Worm (Caenorhabditis elegans): ENCODE results near the gene cisd-1.

Gene cisd-1

ce11 chrII:11424032-11424431 lies 45.4 kb downstream of the cisd-1 start:
- TF ChIP-seq madf-3 (GFP tag; IDR thresholded peaks at IDR 0.05), result no peak
- no peak for TF ChIP-seq chd-7 (tag; optimal IDR thresholded peaks at IDR 0.05)
- no peak for TF ChIP-seq atf-7 (tag; optimal IDR thresholded peaks at IDR 0.05)
- TF ChIP-seq hsf-1 (GFP tag; IDR thresholded peaks at IDR 0.05), result no peak
- no peak for TF ChIP-seq nhr-120 (GFP tag; IDR thresholded peaks at IDR 0.05)
- TF ChIP-seq Y67H2A.10 (GFP tag; conservative IDR thresholded peaks at IDR 0.05), result no peak
- no peak for TF ChIP-seq F33H1.4 (GFP tag; IDR thresholded peaks at IDR 0.05)
- no peak for TF ChIP-seq cebp-1 (GFP tag; IDR thresholded peaks at IDR 0.05)
- TF ChIP-seq cebp-1 (tag; optimal IDR thresholded peaks at IDR 0.05), result no peak
- TF ChIP-seq lsl-1 (GFP tag; optimal IDR thresholded peaks at IDR 0.05), result no peak
- no peak for TF ChIP-seq mes-4 (tag; optimal IDR thresholded peaks at IDR 0.05)
- TF ChIP-seq sea-2 (GFP tag; IDR thresholded peaks at IDR 0.05), result no peak

Data from whole organism, young adult.